Worm (Caenorhabditis elegans) whole organism, late embryonic: Measurements from ENCODE around the gene kars-1.

Source experiments
- ceh-34 ChIP-seq: sonication (generic microtip); optimal IDR thresholded peaks from 2 replicates; lab custom pipeline; 2016; ENCODE audit warnings: mild to moderate bottlenecking, missing genetic modification characterization, missing compliant biosample characterization
- che-1 ChIP-seq: sonication (generic microtip); optimal IDR thresholded peaks from 2 replicates; lab custom pipeline; 2016; ENCODE audit warnings: mild to moderate bottlenecking, missing genetic modification characterization, missing compliant biosample characterization
- hlh-13 ChIP-seq: fragments of 200-800 bp; sonication (Bioruptor generic); optimal IDR thresholded peaks from 2 replicates; lab custom pipeline; 2018; ENCODE audit warnings: mild to moderate bottlenecking, missing genetic modification characterization, missing compliant biosample characterization
- hlh-30 ChIP-seq: sonication (generic microtip); optimal IDR thresholded peaks from 2 replicates; lab custom pipeline; 2017; ENCODE audit warnings: antibody characterized with exemption, missing genetic modification characterization, missing compliant biosample characterization; ENCODE audit not compliant: insufficient read depth
- lin-11 ChIP-seq: fragments of 200-800 bp; sonication (Bioruptor generic); optimal IDR thresholded peaks from 2 replicates; lab custom pipeline; 2018; ENCODE audit warnings: mild to moderate bottlenecking, missing genetic modification characterization, missing compliant biosample characterization
- nhr-11 ChIP-seq: fragments of 150-350 bp; optimal IDR thresholded peaks from 2 replicates; lab custom pipeline; 2014; ENCODE audit warnings: missing biosample characterization, missing genetic modification characterization
- tbx-7 ChIP-seq: sonication (generic microtip); optimal IDR thresholded peaks from 2 replicates; lab custom pipeline; 2016; ENCODE audit warnings: missing genotype, missing genetic modification characterization, missing compliant biosample characterization
- unc-55 ChIP-seq: sonication (generic microtip); optimal IDR thresholded peaks from 2 replicates; lab custom pipeline; 2017; ENCODE audit warnings: missing biosample characterization, missing genetic modification reagents, missing genetic modification characterization

DNA sequence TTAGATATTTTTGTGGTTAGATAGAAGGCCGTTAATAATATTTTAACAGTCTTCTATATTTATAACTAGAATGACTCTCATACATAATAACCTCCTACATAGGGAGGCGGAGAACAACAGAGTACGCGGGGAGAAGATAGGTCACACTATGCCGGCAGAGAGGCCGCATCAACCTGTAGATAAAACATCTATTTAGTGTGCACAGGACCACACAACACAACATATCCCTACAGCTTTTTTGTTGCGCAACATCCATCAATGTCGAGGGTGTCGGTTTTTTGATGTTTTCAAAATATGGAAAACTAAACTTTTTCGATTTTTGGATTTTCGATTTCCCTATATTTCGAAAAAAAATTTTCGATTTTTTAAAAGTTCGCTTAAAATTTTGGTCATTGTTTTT lies 18.6 kb upstream of the kars-1 start:
- TF ChIP-seq hlh-30 (no peak), nhr-11 (tag; lab: Kevin White, UChicago) (no peak), tbx-7 (tag; lab: Kevin White, UChicago) (no peak), unc-55 (GFP tag; lab: Kevin White, UChicago) (no peak), hlh-13 (GFP tag; lab: Kevin White, UChicago) (no peak), lin-11 (tag; lab: Kevin White, UChicago) (no peak), ceh-34 (tag; lab: Kevin White, UChicago) (no peak), che-1 (tag; lab: Kevin White, UChicago) (no peak)
